Worm (Caenorhabditis elegans) whole organism, L3 larva: Measurements from ENCODE around the gene pxf-1.

Experiments
- aly-2 ChIP-seq: fragments of 150-350 bp; optimal IDR thresholded peaks from 2 replicates; lab custom pipeline; 2014; ENCODE audit warnings: missing biosample characterization, missing genetic modification characterization
- ama-1 ChIP-seq: fragments of 150-350 bp; optimal IDR thresholded peaks from 2 replicates; lab custom pipeline; 2018
- ceh-16 ChIP-seq: sonication (generic microtip); optimal IDR thresholded peaks from 2 replicates; lab custom pipeline; 2017; ENCODE audit warnings: missing biosample characterization, missing genetic modification characterization
- ceh-28 ChIP-seq: fragments of 150-350 bp; optimal IDR thresholded peaks from 2 replicates; lab custom pipeline; 2014; ENCODE audit warnings: missing biosample characterization, missing genetic modification reagents, missing genetic modification characterization
- ceh-82 ChIP-seq: fragments of 150-350 bp; optimal IDR thresholded peaks from 2 replicates; lab custom pipeline; 2014; ENCODE audit warnings: missing biosample characterization, missing genetic modification characterization
- egl-27 ChIP-seq: sonication (generic microtip); optimal IDR thresholded peaks from 4 replicates; lab custom pipeline; 2017; ENCODE audit warnings: missing biosample characterization, missing genetic modification reagents, missing genetic modification characterization
- elt-1 ChIP-seq: fragments of 150-350 bp; optimal IDR thresholded peaks from 2 replicates; lab custom pipeline; 2014; ENCODE audit warnings: missing biosample characterization, missing genetic modification characterization
- elt-2 ChIP-seq: sonication (generic microtip); optimal IDR thresholded peaks from 2 replicates; lab custom pipeline; 2016; ENCODE audit warnings: missing genetic modification reagents, mild to moderate bottlenecking, missing genetic modification characterization, missing compliant biosample characterization
- elt-3 ChIP-seq, 3 experiments: fragments of 150-350 bp in 1 of 3; sonication (generic microtip) in 2 of 3; optimal IDR thresholded peaks; 2 replicates in 2 of 3; 4 replicates in 1 of 3; lab custom pipeline; 2014 to 2017; ENCODE audit warnings: missing biosample characterization in 3 of 3, missing genetic modification characterization in 3 of 3
- fkh-10 ChIP-seq: sonication (generic microtip); optimal IDR thresholded peaks from 2 replicates; lab custom pipeline; 2017; ENCODE audit warnings: missing biosample characterization, missing genetic modification reagents, missing genetic modification characterization
- fkh-2 ChIP-seq: fragments of 150-350 bp; optimal IDR thresholded peaks from 2 replicates; lab custom pipeline; 2014; ENCODE audit warnings: missing biosample characterization, missing genetic modification reagents, missing genetic modification characterization
- fos-1 ChIP-seq: fragments of 150-350 bp; optimal IDR thresholded peaks from 2 replicates; lab custom pipeline; 2014; ENCODE audit warnings: missing biosample characterization, missing genetic modification characterization
- lin-15B ChIP-seq: fragments of 150-350 bp; optimal IDR thresholded peaks from 2 replicates; lab custom pipeline; 2014; ENCODE audit warnings: missing biosample characterization, missing genetic modification characterization
- lin-39 ChIP-seq: fragments of 150-350 bp; optimal IDR thresholded peaks from 2 replicates; lab custom pipeline; 2018; ENCODE audit warnings: missing biosample characterization, missing genetic modification reagents, missing genetic modification characterization
- lsy-12 ChIP-seq: sonication (generic microtip); optimal IDR thresholded peaks from 2 replicates; lab custom pipeline; 2016; ENCODE audit warnings: mild to moderate bottlenecking, missing genetic modification characterization, missing compliant biosample characterization
- mdl-1 ChIP-seq: fragments of 150-350 bp; optimal IDR thresholded peaks from 2 replicates; lab custom pipeline; 2014; ENCODE audit warnings: missing biosample characterization, missing genetic modification characterization
- mml-1 ChIP-seq: fragments of 150-350 bp; sonication (generic microtip); optimal IDR thresholded peaks from 3 replicates; lab custom pipeline; 2014; ENCODE audit warnings: missing biosample characterization, missing genetic modification characterization
- nfya-1 ChIP-seq: sonication (generic microtip); optimal IDR thresholded peaks from 2 replicates; lab custom pipeline; 2017; ENCODE audit warnings: missing genetic modification characterization, mild to moderate bottlenecking, missing compliant biosample characterization, antibody characterized with exemption, moderate library complexity; ENCODE audit not compliant: insufficient read depth
- nhr-12 ChIP-seq: fragments of 150-350 bp; optimal IDR thresholded peaks from 2 replicates; lab custom pipeline; 2014; ENCODE audit warnings: missing biosample characterization, missing genetic modification characterization
- nhr-25 ChIP-seq: sonication (generic microtip); optimal IDR thresholded peaks from 2 replicates; lab custom pipeline; 2017; ENCODE audit warnings: missing biosample characterization, missing genetic modification characterization
- nhr-28 ChIP-seq: fragments of 150-350 bp; optimal IDR thresholded peaks from 2 replicates; lab custom pipeline; 2014; ENCODE audit warnings: missing biosample characterization, missing genetic modification characterization
- nhr-43 ChIP-seq: sonication (generic microtip); optimal IDR thresholded peaks from 2 replicates; lab custom pipeline; 2016; ENCODE audit warnings: mild to moderate bottlenecking, missing genetic modification characterization, missing compliant biosample characterization; ENCODE audit not compliant: poor library complexity, severe bottlenecking
- nhr-76 ChIP-seq: fragments of 150-350 bp; sonication (generic microtip); optimal IDR thresholded peaks from 5 replicates; lab custom pipeline; 2014; ENCODE audit warnings: missing biosample characterization, missing genetic modification characterization
- sea-2 ChIP-seq: fragments of 150-350 bp; sonication (generic microtip); optimal IDR thresholded peaks from 4 replicates; lab custom pipeline; 2014; ENCODE audit warnings: missing biosample characterization, missing genetic modification reagents, missing genetic modification characterization
- snpc-4 ChIP-seq: fragments of 150-350 bp; optimal IDR thresholded peaks from 2 replicates; lab custom pipeline; 2014; ENCODE audit warnings: missing biosample characterization, missing genetic modification characterization
- tbx-2 ChIP-seq: sonication (generic microtip); optimal IDR thresholded peaks from 2 replicates; lab custom pipeline; 2016; ENCODE audit warnings: mild to moderate bottlenecking, missing genetic modification characterization, missing compliant biosample characterization
- unc-39 ChIP-seq: sonication (generic microtip); optimal IDR thresholded peaks from 4 replicates; lab custom pipeline; 2017; ENCODE audit warnings: missing biosample characterization, missing genetic modification characterization
- unc-62 ChIP-seq: fragments of 150-350 bp; sonication (generic microtip); optimal IDR thresholded peaks from 4 replicates; lab custom pipeline; 2014; ENCODE audit warnings: missing biosample characterization, missing genetic modification reagents, missing genetic modification characterization
- zag-1 ChIP-seq: fragments of 150-350 bp; optimal IDR thresholded peaks from 2 replicates; lab custom pipeline; 2014; ENCODE audit warnings: missing biosample characterization, missing genetic modification characterization
- ztf-11 ChIP-seq: fragments of 150-350 bp; optimal IDR thresholded peaks from 2 replicates; lab custom pipeline; 2014; ENCODE audit warnings: missing biosample characterization, missing genetic modification characterization

pxf-1 gene

ce11 chrIV:10221187-10221586 lies 47.0 kb upstream of the pxf-1 start, which contains the start of gene tram-1:
tram-1 (minus strand) TSS chrIV:10221287.
- TF ChIP-seq nhr-43 (tag; lab: Kevin White, UChicago) (no peak), mdl-1 (tag; lab: Kevin White, UChicago) (no peak), unc-62 (GFP tag; lab: Kevin White, UChicago) (no peak), mml-1 (tag; lab: Kevin White, UChicago) (no peak), nhr-25 (tag; lab: Kevin White, UChicago) (no peak)
- TF ChIP-seq, all 47 proteins: peak for 0

- TF ChIP-seq ztf-11 (no peak), aly-2 (tag; lab: Kevin White, UChicago) (no peak)
- TF ChIP-seq, all 47 proteins: peak for 0
Measured at ce11 chrIV:10219208-10219607, 45.1 kb upstream of the pxf-1 start, which contains the start of gene qns-1. qns-1 (minus strand) TSS chrIV:10219308.

DNA sequence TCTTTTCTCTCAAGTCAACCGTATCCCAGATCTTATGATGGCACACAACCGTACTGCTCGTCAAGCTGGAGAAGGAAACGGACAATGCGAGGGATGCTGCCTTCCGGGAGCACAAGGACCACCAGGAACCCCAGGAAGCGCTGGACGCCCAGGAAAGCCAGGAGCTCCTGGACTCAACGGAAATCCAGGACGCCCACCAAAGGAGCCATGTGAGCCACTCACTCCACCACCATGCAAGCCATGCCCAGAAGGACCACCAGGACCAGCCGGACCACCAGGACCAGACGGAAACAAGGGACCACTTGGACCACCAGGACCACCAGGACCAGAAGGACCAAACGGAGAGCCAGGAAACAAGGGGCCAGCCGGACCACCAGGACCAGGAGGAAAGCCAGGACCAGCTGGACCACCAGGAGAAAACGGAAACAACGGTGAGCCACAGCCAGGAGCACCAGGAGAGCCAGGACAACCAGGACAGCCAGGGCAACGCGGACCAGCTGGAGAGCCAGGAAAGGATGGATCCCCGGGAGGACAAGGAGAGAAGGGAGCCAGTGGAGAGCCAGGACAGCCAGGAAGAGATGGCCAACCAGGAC lies 42.7 kb upstream of the pxf-1 start:
- no peak for TF ChIP-seq mml-1 (tag; lab: Kevin White, UChicago)
- TF ChIP-seq nhr-28 (tag; lab: Kevin White, UChicago) = no peak
- TF ChIP-seq mdl-1 (tag; lab: Kevin White, UChicago) = no peak
- TF ChIP-seq fkh-10 (GFP tag; lab: Kevin White, UChicago) = no peak
- TF ChIP-seq nhr-25 (tag; lab: Kevin White, UChicago) = no peak
- TF ChIP-seq ztf-11 = no peak
- TF ChIP-seq lin-39 (tag; lab: Kevin White, UChicago) = no peak
- TF ChIP-seq tbx-2 = no peak
- TF ChIP-seq nhr-12 (tag; lab: Kevin White, UChicago) = no peak

- no peak for TF ChIP-seq sea-2 (GFP tag; lab: Kevin White, UChicago)
- TF ChIP-seq nhr-28 (tag; lab: Kevin White, UChicago) = no peak
- TF ChIP-seq fkh-2 (tag; lab: Kevin White, UChicago) = no peak
- no peak for TF ChIP-seq zag-1
- no peak for TF ChIP-seq unc-62 (GFP tag; lab: Kevin White, UChicago)
- TF ChIP-seq ztf-11 = no peak
- no peak for TF ChIP-seq lsy-12 (tag; lab: Kevin White, UChicago)
- TF ChIP-seq elt-2 (tag; lab: Kevin White, UChicago) = no peak
- TF ChIP-seq aly-2 (tag; lab: Kevin White, UChicago) = no peak
- TF ChIP-seq elt-1 (tag; lab: Kevin White, UChicago) = no peak
- TF ChIP-seq ceh-82 (tag; lab: Kevin White, UChicago) = no peak
- TF ChIP-seq lin-15B (tag; lab: Kevin White, UChicago) = no peak
- TF ChIP-seq nfya-1 (tag; lab: Kevin White, UChicago) = no peak
- no peak for TF ChIP-seq egl-27
Measured at ce11 chrIV:10216078-10216477, 41.9 kb upstream of the pxf-1 start, which contains the start of gene col-124. col-124 (plus strand) TSS chrIV:10216451.

ce11 chrIV:10215393-10215792 lies 41.3 kb upstream of the pxf-1 start:
- TF ChIP-seq elt-1 (tag; lab: Kevin White, UChicago) (no peak), lsy-12 (tag; lab: Kevin White, UChicago) (no peak), ama-1 (lab: Kevin White, UChicago) (no peak)

ce11 chrIV:10214811-10215210 lies 40.7 kb upstream of the pxf-1 start, which contains the start of gene abt-1:
abt-1 (minus strand) TSS chrIV:10214911.
- TF ChIP-seq nhr-28 (tag; lab: Kevin White, UChicago) = no peak
- TF ChIP-seq aly-2 (tag; lab: Kevin White, UChicago) = no peak
- TF ChIP-seq elt-3 (tag; optimal IDR thresholded peaks at IDR 0.05; lab: Kevin White, UChicago) = no peak
- no peak for TF ChIP-seq nhr-76 (tag; lab: Kevin White, UChicago)
- no peak for TF ChIP-seq zag-1
- TF ChIP-seq unc-62 (GFP tag; lab: Kevin White, UChicago) = no peak
- no peak for TF ChIP-seq fos-1 (tag; lab: Kevin White, UChicago)
- TF ChIP-seq snpc-4 (tag; lab: Kevin White, UChicago) = no peak

ce11 chrIV:10206182-10206581 lies 32.0 kb upstream of the pxf-1 start, which contains the start of gene K04D7.6:
K04D7.6 (minus strand) TSS chrIV:10206282.
- TF ChIP-seq ama-1 (lab: Kevin White, UChicago) (no peak), ceh-16 (tag; lab: Kevin White, UChicago) (no peak), ceh-28 (tag; lab: Kevin White, UChicago) (no peak), mdl-1 (tag; lab: Kevin White, UChicago) (no peak), nhr-76 (tag; lab: Kevin White, UChicago) (no peak), nfya-1 (tag; lab: Kevin White, UChicago) (no peak), unc-62 (GFP tag; lab: Kevin White, UChicago) (no peak), unc-39 (tag; lab: Kevin White, UChicago) (no peak), fos-1 (tag; lab: Kevin White, UChicago) (no peak)
- TF ChIP-seq, all 47 proteins: peak for 0
